Fruit fly (Drosophila melanogaster) whole organism, prepupa: ENCODE measurements around the gene Hs2st.

ENCODE experiments used
- Blimp-1 ChIP-seq: fragments of 200-800 bp; sonication (Bioruptor generic); optimal IDR thresholded peaks from 3 replicates; lab custom pipeline; 2017; ENCODE audit warnings: missing biosample characterization, missing genetic modification characterization, mild to moderate bottlenecking, moderate library complexity, missing genetic modification reagents
- CG11294 ChIP-seq: fragments of 200-800 bp; sonication (Bioruptor generic); IDR thresholded peaks from 2 replicates; pipeline ENCODE4 v1.3.6; 2022; ENCODE audit warnings: missing biosample characterization, missing genetic modification characterization
- CG15336 ChIP-seq: fragments of 200-800 bp; sonication (Bioruptor generic); IDR thresholded peaks from 2 replicates; pipeline ENCODE4 v1.3.6; 2022; ENCODE audit warnings: missing biosample characterization, missing genetic modification characterization
- CG1621 ChIP-seq: fragments of 200-800 bp; sonication (Bioruptor generic); optimal IDR thresholded peaks from 3 replicates; lab custom pipeline; 2018; ENCODE audit warnings: missing biosample characterization, mild to moderate bottlenecking, missing genetic modification characterization
- CG16779 ChIP-seq: fragments of 200-800 bp; sonication (Bioruptor generic); optimal IDR thresholded peaks from 3 replicates; lab custom pipeline; 2017; ENCODE audit warnings: missing biosample characterization, mild to moderate bottlenecking, missing genetic modification characterization
- CG3032 ChIP-seq: fragments of 200-800 bp; optimal IDR thresholded peaks from 2 replicates; lab custom pipeline; 2019; ENCODE audit warnings: missing biosample characterization, mild to moderate bottlenecking, missing genetic modification characterization, moderate library complexity
- CG32006 ChIP-seq: fragments of 200-800 bp; sonication (Bioruptor generic); optimal IDR thresholded peaks from 3 replicates; lab custom pipeline; 2017; ENCODE audit warnings: missing biosample characterization, mild to moderate bottlenecking, missing genetic modification characterization
- CG34406 ChIP-seq: fragments of 200-800 bp; sonication (Bioruptor generic); optimal IDR thresholded peaks from 3 replicates; lab custom pipeline; 2016; ENCODE audit warnings: missing biosample characterization, missing genetic modification characterization
- CG4318 ChIP-seq: fragments of 200-800 bp; sonication (Bioruptor generic); optimal IDR thresholded peaks from 3 replicates; lab custom pipeline; 2017; ENCODE audit warnings: missing biosample characterization, mild to moderate bottlenecking, missing genetic modification characterization
- CG6163 ChIP-seq: fragments of 200-800 bp; sonication (Bioruptor generic); IDR thresholded peaks from 3 replicates; pipeline ENCODE4 v1.3.6; 2022; ENCODE audit warnings: missing biosample characterization, missing genetic modification characterization
- CG6276 ChIP-seq: fragments of 200-800 bp; sonication (Bioruptor generic); optimal IDR thresholded peaks from 2 replicates; lab custom pipeline; 2017; ENCODE audit warnings: missing biosample characterization, mild to moderate bottlenecking, missing genetic modification characterization
- CG6854 ChIP-seq: fragments of 200-800 bp; sonication (Bioruptor generic); optimal IDR thresholded peaks from 2 replicates; lab custom pipeline; 2017; ENCODE audit warnings: missing biosample characterization, mild to moderate bottlenecking, missing genetic modification characterization
- CG7368 ChIP-seq: fragments of 200-800 bp; sonication (Bioruptor generic); optimal IDR thresholded peaks from 3 replicates; lab custom pipeline; 2016; ENCODE audit warnings: missing biosample characterization, missing genetic modification characterization
- CG8119 ChIP-seq: fragments of 200-800 bp; sonication (Bioruptor generic); IDR thresholded peaks from 3 replicates; pipeline ENCODE4 v1.3.6; 2022; ENCODE audit warnings: missing biosample characterization, missing genetic modification characterization
- CG8319 ChIP-seq: fragments of 200-800 bp; sonication (Bioruptor generic); optimal IDR thresholded peaks from 3 replicates; lab custom pipeline; 2016; ENCODE audit warnings: missing biosample characterization, missing genetic modification characterization
- CG9139 ChIP-seq: fragments of 200-800 bp; sonication (Bioruptor generic); optimal IDR thresholded peaks from 3 replicates; lab custom pipeline; 2017; ENCODE audit warnings: missing biosample characterization, mild to moderate bottlenecking, missing genetic modification characterization
- Eip93F ChIP-seq: fragments of 200-800 bp; sonication (Bioruptor generic); optimal IDR thresholded peaks from 2 replicates; lab custom pipeline; 2016; ENCODE audit warnings: missing biosample characterization, mild to moderate bottlenecking, missing genetic modification characterization
- Gug ChIP-seq: fragments of 200-800 bp; sonication (Bioruptor generic); IDR thresholded peaks from 2 replicates; pipeline ENCODE4 v1.3.6; 2022; ENCODE audit warnings: missing biosample characterization, missing genetic modification characterization
- Hr39 ChIP-seq: fragments of 200-800 bp; sonication (Bioruptor generic); optimal IDR thresholded peaks from 2 replicates; lab custom pipeline; 2016; ENCODE audit warnings: missing biosample characterization, missing genetic modification characterization
- Hr4 ChIP-seq: fragments of 200-800 bp; sonication (Bioruptor generic); optimal IDR thresholded peaks from 3 replicates; lab custom pipeline; 2016; ENCODE audit warnings: missing biosample characterization, missing genetic modification characterization
- Lpt ChIP-seq: fragments of 200-800 bp; sonication (Bioruptor generic); optimal IDR thresholded peaks from 3 replicates; lab custom pipeline; 2016; ENCODE audit warnings: missing biosample characterization, missing genetic modification characterization
- Met ChIP-seq: fragments of 200-800 bp; sonication (Bioruptor generic); optimal IDR thresholded peaks from 3 replicates; lab custom pipeline; 2016; ENCODE audit warnings: missing biosample characterization, missing genetic modification characterization
- Smox ChIP-seq: fragments of 200-800 bp; sonication (Bioruptor generic); optimal IDR thresholded peaks from 3 replicates; lab custom pipeline; 2016; ENCODE audit warnings: missing biosample characterization, missing genetic modification characterization
- Sox102F ChIP-seq: fragments of 200-800 bp; sonication (Bioruptor generic); optimal IDR thresholded peaks from 2 replicates; lab custom pipeline; 2016; ENCODE audit warnings: missing biosample characterization, mild to moderate bottlenecking, missing genetic modification characterization
- achi ChIP-seq: fragments of 200-800 bp; sonication (Bioruptor generic); optimal IDR thresholded peaks from 3 replicates; lab custom pipeline; 2016; ENCODE audit warnings: missing biosample characterization, missing genetic modification characterization
- acj6 ChIP-seq: fragments of 200-800 bp; sonication (Bioruptor generic); optimal IDR thresholded peaks from 3 replicates; lab custom pipeline; 2016; ENCODE audit warnings: missing biosample characterization, missing genetic modification characterization
- dsx ChIP-seq: fragments of 200-800 bp; optimal IDR thresholded peaks from 3 replicates; lab custom pipeline; 2019; ENCODE audit warnings: missing biosample characterization, mild to moderate bottlenecking, missing genetic modification characterization, moderate library complexity; ENCODE audit not compliant: poor library complexity, severe bottlenecking
- fd85E ChIP-seq: fragments of 200-800 bp; sonication (Bioruptor generic); optimal IDR thresholded peaks from 3 replicates; lab custom pipeline; 2016; ENCODE audit warnings: missing biosample characterization, missing genetic modification characterization
- fkh ChIP-seq: fragments of 200-800 bp; sonication (Bioruptor generic); optimal IDR thresholded peaks from 3 replicates; lab custom pipeline; 2017; ENCODE audit warnings: missing biosample characterization, mild to moderate bottlenecking, missing genetic modification characterization, moderate library complexity
- lz ChIP-seq: fragments of 200-800 bp; sonication (Bioruptor generic); optimal IDR thresholded peaks from 3 replicates; lab custom pipeline; 2016; ENCODE audit warnings: missing biosample characterization, missing genetic modification characterization
- net ChIP-seq: fragments of 200-800 bp; sonication (Bioruptor generic); optimal IDR thresholded peaks from 3 replicates; lab custom pipeline; 2016; ENCODE audit warnings: missing biosample characterization, missing genetic modification characterization
- salr ChIP-seq, 2 experiments: fragments of 200-800 bp; sonication (Bioruptor generic); optimal IDR thresholded peaks; 3 replicates each; lab custom pipeline; 2016 to 2018; ENCODE audit warnings: missing biosample characterization in 2 of 2, missing genetic modification characterization in 2 of 2, mild to moderate bottlenecking in 1 of 2
- svp ChIP-seq: fragments of 200-800 bp; sonication (Bioruptor generic); peaks from one replicate; lab custom pipeline; 2016; ENCODE audit warnings: missing biosample characterization, missing genetic modification characterization

The Hs2st gene

DNA sequence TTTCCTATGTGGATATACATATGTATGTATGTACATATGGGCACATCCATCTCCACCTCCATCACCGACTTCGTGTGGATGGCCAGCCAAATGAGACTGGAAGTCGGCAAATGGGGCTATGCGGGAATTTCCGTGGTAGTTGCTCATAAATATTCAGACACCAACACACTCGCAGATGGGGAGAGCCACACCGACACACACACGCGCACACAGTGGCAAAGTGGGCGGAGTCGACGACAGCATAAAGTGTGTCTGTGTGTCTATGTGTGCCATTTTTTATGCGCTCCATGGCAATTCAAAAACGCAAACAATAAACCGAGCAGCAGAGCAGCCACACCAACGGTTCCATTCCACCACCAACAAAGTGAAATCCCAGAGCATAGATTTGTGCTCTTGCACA lies 18.3 kb upstream of the Hs2st start:
- TF ChIP-seq CG34406 (no peak), CG8119 (GFP tag; lab: Robert Waterston, UW) (no peak), lz (GFP tag; lab: Kevin White, UChicago) (no peak), CG6854 (no peak), Blimp-1 (no peak), CG7368 (no peak), CG11294 (GFP tag; lab: Robert Waterston, UW) (no peak), Lpt (GFP tag; lab: Kevin White, UChicago) (no peak), Smox (GFP tag; lab: Kevin White, UChicago) (no peak), svp (GFP tag; lab: Kevin White, UChicago) (no peak), dsx (no peak), Eip93F (no peak), CG15336 (no peak), CG9139 (GFP tag; lab: Kevin White, UChicago) (no peak), Hr4 (no peak), CG1621 (tag; lab: Kevin White, UChicago) (no peak), CG4318 (GFP tag; lab: Kevin White, UChicago) (no peak), salr (GFP tag; optimal IDR thresholded peaks at IDR 0.05; lab: Kevin White, UChicago) (no peak), net (no peak), CG32006 (GFP tag; lab: Kevin White, UChicago) (no peak)

DNA sequence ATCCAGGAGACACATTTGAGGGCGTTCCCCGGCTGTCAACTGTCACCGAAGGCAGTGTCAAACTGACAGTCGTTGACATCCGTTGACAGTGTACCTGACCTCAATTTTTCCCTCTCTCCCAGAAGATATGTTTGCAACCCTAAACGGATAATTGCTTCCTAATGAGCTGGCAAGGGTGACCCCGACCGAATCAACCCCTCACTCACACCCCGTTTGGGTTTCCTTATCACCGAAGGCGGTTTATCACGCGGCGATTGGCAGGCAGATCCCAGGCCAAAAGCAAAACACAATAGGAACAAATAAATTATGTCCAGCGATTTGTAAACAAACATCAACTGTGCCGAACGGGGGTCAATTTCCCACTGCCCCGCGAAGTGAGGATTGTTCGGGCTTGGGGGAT lies 14.9 kb upstream of the Hs2st start:
- TF ChIP-seq svp (GFP tag; lab: Kevin White, UChicago) (peak; percentile 5), CG6276 (GFP tag; lab: Kevin White, UChicago) (no peak)

DNA sequence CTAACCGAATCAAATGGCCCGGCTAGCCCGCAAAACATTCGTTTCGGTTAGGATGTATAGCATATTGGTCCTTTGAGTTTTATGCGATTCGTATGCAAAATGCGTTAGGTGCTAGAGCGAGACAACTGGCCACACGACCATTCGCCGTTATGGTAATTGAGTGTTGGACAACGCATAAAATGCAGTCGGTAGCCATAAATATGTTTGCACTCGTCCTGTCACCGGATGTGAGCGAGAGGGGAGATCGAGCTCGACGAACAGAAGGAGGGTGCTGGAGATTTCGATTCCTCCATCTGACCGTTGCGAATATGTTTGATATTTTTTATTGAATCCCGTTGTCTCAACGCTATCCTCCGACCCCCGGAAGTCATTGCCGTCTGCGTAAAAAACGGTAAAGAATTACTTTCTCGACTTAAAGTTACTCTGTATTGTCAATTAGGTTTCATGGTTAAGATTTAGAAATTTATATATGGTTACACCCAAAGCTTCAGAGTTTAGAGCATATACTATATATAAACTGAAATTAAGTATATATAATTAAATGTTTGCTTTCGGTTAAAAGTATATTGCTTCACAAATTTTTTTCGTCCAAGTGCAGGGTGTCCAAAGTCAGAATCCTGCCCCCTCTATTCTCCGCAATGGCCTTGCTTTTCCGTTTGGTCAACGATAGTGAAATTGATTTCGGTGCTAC lies 13.5 kb upstream of the Hs2st start:
- no peak for TF ChIP-seq CG7368
- TF ChIP-seq CG11294 (GFP tag; lab: Robert Waterston, UW), result no peak
- no peak for TF ChIP-seq Sox102F (GFP tag; lab: Kevin White, UChicago)
- TF ChIP-seq fkh (GFP tag; lab: Kevin White, UChicago), result no peak
- no peak for TF ChIP-seq svp (GFP tag; lab: Kevin White, UChicago)
- TF ChIP-seq fd85E (GFP tag; lab: Kevin White, UChicago), result no peak
- no peak for TF ChIP-seq Hr39
- TF ChIP-seq Met (GFP tag; lab: Kevin White, UChicago), result no peak
- no peak for TF ChIP-seq acj6 (GFP tag; lab: Kevin White, UChicago)
- TF ChIP-seq CG16779 (tag; lab: Kevin White, UChicago), result no peak
- TF ChIP-seq CG3032, result no peak
- no peak for TF ChIP-seq CG6163 (GFP tag; lab: Robert Waterston, UW)
- TF ChIP-seq, all 60 proteins: peak for 0

DNA sequence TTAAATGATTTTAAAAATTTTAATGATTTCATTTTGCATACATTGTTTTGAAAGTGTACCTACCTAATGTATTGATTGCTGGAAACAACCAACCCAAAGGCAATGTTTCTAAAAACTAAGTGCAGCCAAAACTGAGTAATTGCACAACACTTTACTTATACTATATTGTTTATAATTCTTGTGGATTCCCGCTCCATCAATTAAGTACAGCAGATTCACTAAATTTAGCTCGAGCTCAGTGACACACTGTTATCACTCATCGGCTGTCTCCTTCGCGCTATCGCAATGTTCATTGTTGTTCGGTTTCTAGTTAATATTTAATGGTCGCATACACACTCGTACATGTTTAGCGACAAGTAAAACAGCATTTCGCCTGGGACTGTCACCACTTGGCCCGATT lies 11.2 kb upstream of the Hs2st start:
- TF ChIP-seq dsx (peak; percentile 4), CG8319 (GFP tag; lab: Kevin White, UChicago) (no peak)
- TF ChIP-seq, all 60 proteins: peak for 1

DNA sequence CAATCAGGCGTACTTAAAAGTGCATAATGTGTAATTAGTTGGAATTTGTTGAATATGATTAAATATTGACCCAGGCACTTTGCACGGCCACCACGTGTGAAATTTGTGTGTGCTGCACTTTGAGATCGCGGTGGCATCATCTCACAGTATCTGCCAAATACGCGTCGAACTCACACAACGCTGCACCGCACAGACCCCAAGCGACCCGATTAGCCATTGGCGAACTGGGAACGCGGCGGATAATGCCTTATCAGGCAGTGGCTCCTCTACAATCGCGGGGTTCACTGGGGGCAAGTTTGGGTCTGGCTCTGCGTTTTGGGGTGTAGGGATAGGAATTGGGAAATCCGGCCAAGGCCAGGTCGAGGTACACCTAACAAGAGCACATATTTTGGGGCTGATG lies 10.7 kb upstream of the Hs2st start:
- TF ChIP-seq Eip93F, result no peak
- no peak for TF ChIP-seq CG4318 (GFP tag; lab: Kevin White, UChicago)
- no peak for TF ChIP-seq achi
- no peak for TF ChIP-seq Lpt (GFP tag; lab: Kevin White, UChicago)
- TF ChIP-seq svp (GFP tag; lab: Kevin White, UChicago), result peak; percentile 96
- TF ChIP-seq CG7368, result no peak
- no peak for TF ChIP-seq fd85E (GFP tag; lab: Kevin White, UChicago)
- TF ChIP-seq CG8119 (GFP tag; lab: Robert Waterston, UW), result 0 out of 3 replicates have a peak, but pooled peaks have one; percentile 20
- no peak for TF ChIP-seq Gug (GFP tag; lab: Robert Waterston, UW)
- TF ChIP-seq, all 60 proteins: peak for 2
